Fruit fly (Drosophila melanogaster): ENCODE data around the gene Atg1.

Atg1 gene

dm6 chr3L:12802443-12802865 is 2.5 kb downstream of the Atg1 start (continued):
- no peak for TF ChIP-seq odd (GFP tag; optimal IDR thresholded peaks at IDR 0.05)
- TF ChIP-seq CG10462 (GFP tag; optimal IDR thresholded peaks at IDR 0.05) = no peak
- TF ChIP-seq CG15073 (GFP tag; optimal IDR thresholded peaks at IDR 0.05) = no peak
- peak; percentile 54 for TF ChIP-seq PHDP (tag; optimal IDR thresholded peaks at IDR 0.05)
- TF ChIP-seq sqz (GFP tag; optimal IDR thresholded peaks at IDR 0.05) = peak; percentile 22
- TF ChIP-seq vvl (GFP tag; IDR thresholded peaks at IDR 0.05) = peak; percentile 52
- no peak for TF ChIP-seq CG13123 (GFP tag; optimal IDR thresholded peaks at IDR 0.05)
- TF ChIP-seq Fer3 (tag; optimal IDR thresholded peaks at IDR 0.05) = peak; percentile 41
- TF ChIP-seq CoRest (tag; optimal IDR thresholded peaks at IDR 0.05) = no peak
- no peak for TF ChIP-seq HmgD (GFP tag; optimal IDR thresholded peaks at IDR 0.05)
- TF ChIP-seq Deaf1 (tag; optimal IDR thresholded peaks at IDR 0.05) = no peak
- no peak for TF ChIP-seq ab (GFP tag; optimal IDR thresholded peaks at IDR 0.05)
- TF ChIP-seq gcm (GFP tag; optimal IDR thresholded peaks at IDR 0.05) = no peak
- TF ChIP-seq CG34224 (GFP tag; IDR thresholded peaks at IDR 0.05; ENCODE audit: partially characterized antibody) = no peak
- TF ChIP-seq CG14014 (GFP tag; IDR thresholded peaks at IDR 0.05) = peak; percentile 18; the same call in 1 of the 2 replicates
- no peak for TF ChIP-seq esg (GFP tag; conservative IDR thresholded peaks at IDR 0.05)
- TF ChIP-seq Mrtf (GFP tag; IDR thresholded peaks at IDR 0.05) = no peak
- TF ChIP-seq Dref (GFP tag; IDR thresholded peaks at IDR 0.05) = no peak
- no peak for TF ChIP-seq CG17612 (GFP tag; IDR thresholded peaks at IDR 0.05)
- TF ChIP-seq chinmo (GFP tag; IDR thresholded peaks at IDR 0.05; ENCODE audit: partially characterized antibody) = no peak; the same call in 3 of the 4 replicates
- no peak for TF ChIP-seq bigmax (GFP tag; optimal IDR thresholded peaks at IDR 0.05)
- no peak for TF ChIP-seq CG3163 (GFP tag; optimal IDR thresholded peaks at IDR 0.05)
- TF ChIP-seq CG6272 (GFP tag; IDR thresholded peaks at IDR 0.05) = no peak
- no peak for TF ChIP-seq MTF-1 (GFP tag; optimal IDR thresholded peaks at IDR 0.05; ENCODE audit: borderline replicate concordance)
- no peak for TF ChIP-seq Xrp1 (GFP tag; IDR thresholded peaks at IDR 0.05)
- TF ChIP-seq CG7928 (GFP tag; optimal IDR thresholded peaks at IDR 0.05) = no peak
- TF ChIP-seq CG13624 (GFP tag; optimal IDR thresholded peaks at IDR 0.05) = peak; percentile 14
- no peak for TF ChIP-seq CG2116 (GFP tag; optimal IDR thresholded peaks at IDR 0.05)
- no peak for TF ChIP-seq row (GFP tag; IDR thresholded peaks at IDR 0.05)
- peak; percentile 33 for TF ChIP-seq ATbp (GFP tag; optimal IDR thresholded peaks at IDR 0.05)
- no peak for TF ChIP-seq lov (optimal IDR thresholded peaks at IDR 0.05)
- no peak for TF ChIP-seq lov (GFP tag; IDR thresholded peaks at IDR 0.05)
- TF ChIP-seq luna (GFP tag; optimal IDR thresholded peaks at IDR 0.05) = no peak
- no peak for TF ChIP-seq mld (GFP tag; IDR thresholded peaks at IDR 0.05; ENCODE audit: partially characterized antibody)
- TF ChIP-seq CG43689 (GFP tag; IDR thresholded peaks at IDR 0.05) = no peak
- no peak for TF ChIP-seq CG3726 (GFP tag; IDR thresholded peaks at IDR 0.05)
- no peak for TF ChIP-seq ato (GFP tag; IDR thresholded peaks at IDR 0.05; ENCODE audit: partially characterized antibody)
- no peak for TF ChIP-seq tin (GFP tag; optimal IDR thresholded peaks at IDR 0.05)
- TF ChIP-seq CG4360 (GFP tag; IDR thresholded peaks at IDR 0.05) = 0 out of 2 replicates have a peak, but pooled peaks have one; percentile 37
- TF ChIP-seq dmrt99B (tag; optimal IDR thresholded peaks at IDR 0.05) = peak; percentile 9
- TF ChIP-seq CG8359 (GFP tag; optimal IDR thresholded peaks at IDR 0.05; ENCODE audit: borderline replicate concordance) = no peak
- no peak for TF ChIP-seq tgo (GFP tag; IDR thresholded peaks at IDR 0.05)
- no peak for TF ChIP-seq Doc3 (GFP tag; IDR thresholded peaks at IDR 0.05; ENCODE audit: partially characterized antibody)
- TF ChIP-seq CG6813 (GFP tag; optimal IDR thresholded peaks at IDR 0.05) = peak; percentile 16
- no peak for TF ChIP-seq NK7.1 (GFP tag; optimal IDR thresholded peaks at IDR 0.05)
- TF ChIP-seq vnd (GFP tag; IDR thresholded peaks at IDR 0.05; ENCODE audit: partially characterized antibody) = no peak
- no peak for TF ChIP-seq danr (GFP tag; IDR thresholded peaks at IDR 0.05)
- TF ChIP-seq Dip3 (GFP tag; optimal IDR thresholded peaks at IDR 0.05) = no peak
- TF ChIP-seq pb (GFP tag; optimal IDR thresholded peaks at IDR 0.05) = no peak
- TF ChIP-seq Hr78 (GFP tag; optimal IDR thresholded peaks at IDR 0.05) = no peak
- TF ChIP-seq scrt (GFP tag; optimal IDR thresholded peaks at IDR 0.05) = peak; percentile 11

Measured in whole organism, embryonic.